Fruit fly (Drosophila melanogaster): ENCODE results near the gene nab.

The nab gene

DNA sequence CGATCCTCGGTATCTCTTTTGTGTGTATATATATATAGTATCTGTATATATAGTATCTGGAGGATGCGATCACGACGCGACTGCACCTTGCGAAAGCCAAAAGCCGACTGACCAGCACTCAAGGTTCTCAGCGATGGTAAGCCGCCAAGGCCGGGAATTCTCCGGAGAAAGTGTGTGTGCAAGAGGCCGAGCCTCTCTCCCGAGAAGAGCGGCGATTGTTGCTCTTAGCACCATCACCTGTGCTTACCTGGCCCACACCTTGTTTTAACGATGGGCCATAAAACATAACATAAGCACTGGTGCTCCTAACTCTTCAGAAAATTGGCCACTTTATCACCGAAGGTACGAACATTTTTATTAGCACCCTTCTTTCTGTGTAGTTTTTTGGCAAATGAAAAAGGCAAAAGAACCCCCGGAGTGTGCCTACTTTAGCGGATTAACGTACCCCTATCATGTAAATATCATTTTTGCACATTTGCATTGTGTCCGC lies 6.7 kb upstream of the nab start, which contains the start of gene mas:
TSS of gene mas (minus strand) at position 112 of the 490 bp plus-strand sequence.
- no peak for TF ChIP-seq CG17806 (tag; optimal IDR thresholded peaks at IDR 0.05)
- no peak for TF ChIP-seq CG34367 (tag; optimal IDR thresholded peaks at IDR 0.05)
- no peak for TF ChIP-seq Ets98B (GFP tag; IDR thresholded peaks at IDR 0.05)
- TF ChIP-seq Snoo (tag; optimal IDR thresholded peaks at IDR 0.05): no peak
- no peak for TF ChIP-seq CG8301 (tag; optimal IDR thresholded peaks at IDR 0.05)
- no peak for TF ChIP-seq CG15710 (tag; optimal IDR thresholded peaks at IDR 0.05)
- TF ChIP-seq CG32121 (GFP tag; IDR thresholded peaks at IDR 0.05): no peak
- no peak for TF ChIP-seq Pif1B (GFP tag; optimal IDR thresholded peaks at IDR 0.05)
- TF ChIP-seq CG10348 (GFP tag; IDR thresholded peaks at IDR 0.05): no peak
- TF ChIP-seq CG13204 (GFP tag; optimal IDR thresholded peaks at IDR 0.05): no peak
- no peak for TF ChIP-seq gl (tag; optimal IDR thresholded peaks at IDR 0.05)
- TF ChIP-seq CG8159 (tag; optimal IDR thresholded peaks at IDR 0.05): no peak

DNA sequence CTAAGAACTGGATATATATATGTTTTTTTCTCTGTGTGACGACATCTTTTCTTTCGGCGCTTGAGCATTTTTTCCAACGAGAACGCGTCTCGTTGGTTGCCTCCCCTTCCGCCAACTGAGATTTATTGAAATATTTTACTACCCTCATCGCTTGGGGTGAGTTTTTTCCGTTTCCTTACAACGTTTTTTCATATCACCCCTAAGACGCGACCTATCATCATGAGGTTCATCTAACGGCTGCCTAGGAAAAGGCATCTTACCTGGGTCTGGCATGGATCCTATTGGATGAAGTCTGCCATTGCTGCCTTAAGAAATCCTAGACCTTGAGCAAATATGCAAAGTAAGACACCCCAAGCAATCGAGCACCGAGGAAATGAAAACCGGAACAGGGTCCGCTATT lies 1.5 kb downstream of the nab start:
- TF ChIP-seq Snoo (tag; optimal IDR thresholded peaks at IDR 0.05): no peak
- no peak for TF ChIP-seq CG4496 (GFP tag; IDR thresholded peaks at IDR 0.05)
- TF ChIP-seq CG13204 (GFP tag; optimal IDR thresholded peaks at IDR 0.05): no peak
- no peak for TF ChIP-seq CG14655 (GFP tag; optimal IDR thresholded peaks at IDR 0.05)
- no peak for TF ChIP-seq Pif1B (GFP tag; optimal IDR thresholded peaks at IDR 0.05)
- no peak for TF ChIP-seq D1 (tag; optimal IDR thresholded peaks at IDR 0.05)
- TF ChIP-seq CG12605 (GFP tag; IDR thresholded peaks at IDR 0.05): no peak
- no peak for TF ChIP-seq CG8159 (tag; optimal IDR thresholded peaks at IDR 0.05)
- TF ChIP-seq gl (tag; optimal IDR thresholded peaks at IDR 0.05): no peak
- no peak for TF ChIP-seq CG9948 (tag; optimal IDR thresholded peaks at IDR 0.05)
- no peak for TF ChIP-seq EcR (GFP tag; optimal IDR thresholded peaks at IDR 0.05)
- no peak for TF ChIP-seq rn (GFP tag; IDR thresholded peaks at IDR 0.05)
- no peak for TF ChIP-seq CG32121 (GFP tag; IDR thresholded peaks at IDR 0.05)
- no peak for TF ChIP-seq CG17806 (tag; optimal IDR thresholded peaks at IDR 0.05)
- TF ChIP-seq Pif1A (GFP tag; optimal IDR thresholded peaks at IDR 0.05): no peak
- no peak for TF ChIP-seq fd96Ca (GFP tag; IDR thresholded peaks at IDR 0.05)
- TF ChIP-seq CG34367 (tag; optimal IDR thresholded peaks at IDR 0.05): no peak

- TF ChIP-seq fd96Ca (GFP tag; IDR thresholded peaks at IDR 0.05) (peak; percentile 44; the same call in 1 of the 3 replicates), CG34367 (tag; optimal IDR thresholded peaks at IDR 0.05) (peak; percentile 70), CG4496 (GFP tag; IDR thresholded peaks at IDR 0.05) (peak; percentile 69; the same call in 1 of the 3 replicates), CG13204 (GFP tag; optimal IDR thresholded peaks at IDR 0.05) (peak; percentile 37), CG14655 (GFP tag; optimal IDR thresholded peaks at IDR 0.05) (peak; percentile 68), CG10348 (GFP tag; IDR thresholded peaks at IDR 0.05) (no peak), CG12605 (GFP tag; IDR thresholded peaks at IDR 0.05) (peak; percentile 20; the same call in 1 of the 2 replicates), CG8159 (tag; optimal IDR thresholded peaks at IDR 0.05) (peak; percentile 78), gl (tag; optimal IDR thresholded peaks at IDR 0.05) (peak; percentile 36), CG15710 (tag; optimal IDR thresholded peaks at IDR 0.05) (peak; percentile 79), Snoo (tag; optimal IDR thresholded peaks at IDR 0.05) (peak; percentile 17), D1 (tag; optimal IDR thresholded peaks at IDR 0.05) (peak; percentile 63), Ets98B (GFP tag; IDR thresholded peaks at IDR 0.05) (peak; percentile 16; the same call in 1 of the 2 replicates), EcR (GFP tag; optimal IDR thresholded peaks at IDR 0.05) (no peak), Pif1A (GFP tag; optimal IDR thresholded peaks at IDR 0.05) (peak; percentile 73), rn (GFP tag; IDR thresholded peaks at IDR 0.05) (no peak), CG32121 (GFP tag; IDR thresholded peaks at IDR 0.05) (no peak), CG17806 (tag; optimal IDR thresholded peaks at IDR 0.05) (peak; percentile 79), CG8301 (tag; optimal IDR thresholded peaks at IDR 0.05) (peak; percentile 63), Pif1B (GFP tag; optimal IDR thresholded peaks at IDR 0.05) (peak; percentile 73), CG9948 (tag; optimal IDR thresholded peaks at IDR 0.05) (peak; percentile 80)
Observed at dm6 chr3L:4158361-4158760, 2.4 kb downstream of the nab start.

DNA sequence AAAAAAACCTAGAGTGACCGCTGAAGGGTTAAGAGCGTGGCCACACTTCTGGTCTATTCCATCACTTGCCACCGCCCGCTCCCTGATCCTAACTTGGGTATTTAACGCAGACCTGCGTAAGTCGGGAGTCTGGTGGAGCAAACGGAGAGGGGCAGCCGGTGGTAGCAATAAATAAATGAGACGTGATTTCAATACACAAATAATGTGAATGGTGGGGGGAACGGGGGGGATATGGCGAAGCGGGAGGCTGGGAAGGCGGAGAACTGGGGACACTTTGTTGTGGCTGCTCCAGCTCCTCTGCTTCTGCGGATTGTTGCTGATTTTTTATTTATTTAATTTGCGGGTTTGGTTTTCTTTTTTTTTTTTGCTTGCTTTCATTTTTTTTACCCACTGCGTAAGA lies 2.9 kb downstream of the nab start:
- no peak for TF ChIP-seq CG13204 (GFP tag; optimal IDR thresholded peaks at IDR 0.05)
- TF ChIP-seq gl (tag; optimal IDR thresholded peaks at IDR 0.05): no peak
- no peak for TF ChIP-seq Snoo (tag; optimal IDR thresholded peaks at IDR 0.05)
- peak; percentile 3 for TF ChIP-seq EcR (GFP tag; optimal IDR thresholded peaks at IDR 0.05)
- TF ChIP-seq CG12605 (GFP tag; IDR thresholded peaks at IDR 0.05): no peak
- TF ChIP-seq CG34367 (tag; optimal IDR thresholded peaks at IDR 0.05): no peak

DNA sequence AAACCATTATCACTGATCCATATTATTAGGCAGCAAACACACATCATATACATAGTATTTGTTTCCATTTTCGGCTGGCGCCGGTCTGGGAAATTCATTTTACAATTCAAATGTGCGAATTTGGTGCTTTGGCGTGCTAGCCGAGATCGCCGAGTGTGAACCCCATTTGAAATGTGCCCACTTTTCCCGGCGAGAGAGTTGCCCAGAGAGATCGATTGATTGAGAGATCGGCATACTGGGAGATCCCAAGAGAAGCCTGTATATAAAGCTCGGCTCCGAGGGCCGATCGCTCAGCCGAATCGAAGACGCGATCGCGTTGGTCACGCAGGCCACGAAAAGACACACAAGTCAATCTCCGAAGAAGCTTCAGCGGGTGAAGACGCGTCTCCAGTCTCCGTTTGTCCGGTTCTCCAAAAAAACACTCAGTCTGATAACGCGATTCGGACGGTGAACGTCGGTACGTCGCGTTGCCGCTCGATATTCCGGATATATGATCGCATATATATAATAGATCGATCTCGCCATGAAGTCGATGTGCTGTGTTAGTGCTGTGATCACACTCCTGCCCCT lies 12.2 kb downstream of the nab start, which contains the start of gene CG1299:
TSS of gene CG1299 (plus strand) at position 291 of the 570 bp plus-strand sequence.
- TF ChIP-seq Pif1B (GFP tag; optimal IDR thresholded peaks at IDR 0.05): peak; percentile 8
- peak; percentile 34 for TF ChIP-seq EcR (GFP tag; optimal IDR thresholded peaks at IDR 0.05)
- peak; percentile 10 for TF ChIP-seq Pif1A (GFP tag; optimal IDR thresholded peaks at IDR 0.05)
- peak; percentile 24 for TF ChIP-seq CG13204 (GFP tag; optimal IDR thresholded peaks at IDR 0.05)
- no peak for TF ChIP-seq fd96Ca (GFP tag; IDR thresholded peaks at IDR 0.05)

- TF ChIP-seq CG10348 (GFP tag; IDR thresholded peaks at IDR 0.05): no peak
- TF ChIP-seq CG8159 (tag; optimal IDR thresholded peaks at IDR 0.05): no peak
- no peak for TF ChIP-seq CG12605 (GFP tag; IDR thresholded peaks at IDR 0.05)
- peak; percentile 73 for TF ChIP-seq EcR (GFP tag; optimal IDR thresholded peaks at IDR 0.05)
Observed at dm6 chr3L:4145229-4145628, 15.5 kb downstream of the nab start.
